Worm (Caenorhabditis elegans): ENCODE data around the gene pgp-1.
"Not testable (repeated sequence)": the region's sequence is repeated elsewhere in the genome, so short reads cannot be mapped to it uniquely, and the experiment has no call there.

Gene pgp-1

DNA sequence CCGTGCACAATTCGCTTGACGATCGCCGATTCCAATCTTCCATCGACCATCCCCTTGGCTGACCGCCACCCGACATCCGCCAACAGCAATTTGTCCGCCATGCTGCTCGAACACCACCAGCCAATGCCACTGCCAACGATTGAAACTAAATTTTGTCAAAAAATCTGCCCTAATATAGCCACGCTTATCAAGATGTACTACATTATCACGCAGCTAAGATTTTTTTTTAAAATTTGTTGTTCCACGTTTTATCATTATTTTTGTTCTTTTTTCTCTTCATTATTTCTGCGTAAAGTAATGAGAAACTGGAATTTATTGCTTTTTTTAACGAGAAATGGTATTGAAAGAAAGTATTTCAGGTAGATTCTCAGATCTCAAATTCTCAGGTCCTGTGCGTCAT is 40.3 kb upstream of the pgp-1 start, which contains the start of gene C26H9A.3:
Gene C26H9A.3, minus strand, starts transcription at position 101 of the 400 bp plus-strand sequence.
- not testable (repeated sequence) for TF ChIP-seq alr-1 (tag; optimal IDR thresholded peaks at IDR 0.05; ENCODE audit: borderline replicate concordance); efl-1 (optimal IDR thresholded peaks at IDR 0.05); efl-1 (GFP tag; optimal IDR thresholded peaks at IDR 0.05 in 1 of 2); hpl-2 (GFP tag; optimal IDR thresholded peaks at IDR 0.05)

DNA sequence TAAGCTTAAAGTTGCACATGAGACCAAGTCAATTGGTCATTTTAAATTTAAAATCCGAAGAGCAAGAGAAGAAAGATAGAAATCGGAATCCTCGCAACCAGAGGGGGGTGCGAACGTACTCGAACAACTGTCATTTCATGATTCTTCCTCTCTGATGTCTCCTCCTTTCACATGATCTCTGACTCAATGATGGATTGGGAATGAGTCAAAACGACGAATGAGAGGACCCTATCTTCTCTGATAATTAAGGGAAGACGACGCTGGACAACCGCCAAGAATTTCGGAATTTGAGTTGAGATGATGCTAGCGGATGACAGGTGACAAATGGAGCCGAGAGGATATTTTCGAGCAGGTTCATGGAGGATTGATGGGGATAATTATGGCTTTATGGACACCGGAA is 38.4 kb upstream of the pgp-1 start:
- TF ChIP-seq nhr-85 (tag) = no peak
- TF ChIP-seq vab-15 (tag; optimal IDR thresholded peaks at IDR 0.05) = no peak
- TF ChIP-seq lsy-2 (tag; optimal IDR thresholded peaks at IDR 0.05) = peak; percentile 17 to 54
- no peak for TF ChIP-seq hlh-4 (tag; optimal IDR thresholded peaks at IDR 0.05)
- TF ChIP-seq tbx-2 (tag; optimal IDR thresholded peaks at IDR 0.05) = peak; percentile 27
- TF ChIP-seq ces-1 (GFP tag; optimal IDR thresholded peaks at IDR 0.05) = no peak
- TF ChIP-seq ceh-90 (tag; optimal IDR thresholded peaks at IDR 0.05) = no peak
- no peak for TF ChIP-seq F16B12.6 (tag; optimal IDR thresholded peaks at IDR 0.05)
- peak; percentile 80 for TF ChIP-seq rnt-1 (tag; optimal IDR thresholded peaks at IDR 0.05)
- no peak for TF ChIP-seq pqm-1 (tag; optimal IDR thresholded peaks at IDR 0.05)
- peak in 1 of 2 experiments; percentile 5 for TF ChIP-seq lin-35 (GFP tag; optimal IDR thresholded peaks at IDR 0.05)
- peak; percentile 4 for TF ChIP-seq ztf-4 (tag; optimal IDR thresholded peaks at IDR 0.05)
- peak; percentile 4 for TF ChIP-seq xbp-1 (tag; optimal IDR thresholded peaks at IDR 0.05)
- no peak for TF ChIP-seq nhr-12 (tag; optimal IDR thresholded peaks at IDR 0.05)
- no peak for TF ChIP-seq nhr-77 (tag; optimal IDR thresholded peaks at IDR 0.05)
- no peak for TF ChIP-seq lin-13 (GFP tag; optimal IDR thresholded peaks at IDR 0.05)
- no peak for TF ChIP-seq ets-5 (GFP tag; IDR thresholded peaks at IDR 0.05)
- peak; percentile 12 for TF ChIP-seq lir-3 (tag; optimal IDR thresholded peaks at IDR 0.05; ENCODE audit: poor library complexity)
- TF ChIP-seq nhr-47 (tag; optimal IDR thresholded peaks at IDR 0.05) = peak; percentile 3
- TF ChIP-seq nhr-28 (tag; optimal IDR thresholded peaks at IDR 0.05) = no peak
- no peak for TF ChIP-seq nhr-84 (tag; optimal IDR thresholded peaks at IDR 0.05)
- TF ChIP-seq hlh-17 (GFP tag; optimal IDR thresholded peaks at IDR 0.05; ENCODE audit: borderline replicate concordance) = no peak
- TF ChIP-seq nhr-71 (tag; optimal IDR thresholded peaks at IDR 0.05) = peak; percentile 77
- TF ChIP-seq unc-62 (GFP tag; optimal IDR thresholded peaks at IDR 0.05) = no peak
- TF ChIP-seq skn-1 (tag; optimal IDR thresholded peaks at IDR 0.05) = no peak
- no peak for TF ChIP-seq zip-4 (GFP tag; optimal IDR thresholded peaks at IDR 0.05)
- peak; percentile 32 to 35 for TF ChIP-seq efl-1 (optimal IDR thresholded peaks at IDR 0.05)
- TF ChIP-seq efl-1 (GFP tag; optimal IDR thresholded peaks at IDR 0.05 in 1 of 2) = no peak
- no peak for TF ChIP-seq alr-1 (tag; optimal IDR thresholded peaks at IDR 0.05; ENCODE audit: borderline replicate concordance)
- TF ChIP-seq ztf-11 (tag; optimal IDR thresholded peaks at IDR 0.05) = no peak
- TF ChIP-seq mef-2 (tag; optimal IDR thresholded peaks at IDR 0.05) = no peak
- TF ChIP-seq dpl-1 (GFP tag; optimal IDR thresholded peaks at IDR 0.05) = no peak
- no peak for TF ChIP-seq dsc-1 (tag; optimal IDR thresholded peaks at IDR 0.05)
- peak; percentile 29 for TF ChIP-seq swsn-7 (tag; optimal IDR thresholded peaks at IDR 0.05)
- no peak for TF ChIP-seq tlp-1 (tag; optimal IDR thresholded peaks at IDR 0.05)
- no peak for TF ChIP-seq mdl-1 (tag; optimal IDR thresholded peaks at IDR 0.05)
- TF ChIP-seq elt-3 (tag; optimal IDR thresholded peaks at IDR 0.05) = no peak
- TF ChIP-seq lin-15B (tag; optimal IDR thresholded peaks at IDR 0.05) = no peak
- no peak for TF ChIP-seq sox-4 (tag; optimal IDR thresholded peaks at IDR 0.05)
- no peak for TF ChIP-seq aly-2 (tag; optimal IDR thresholded peaks at IDR 0.05)
- no peak for TF ChIP-seq unc-30 (tag; optimal IDR thresholded peaks at IDR 0.05)
- TF ChIP-seq isw-1 (GFP tag; IDR thresholded peaks at IDR 0.05) = no peak
- no peak for TF ChIP-seq efl-3 (GFP tag; optimal IDR thresholded peaks at IDR 0.05)
- no peak for TF ChIP-seq C16A3.4 (tag; optimal IDR thresholded peaks at IDR 0.05)
- peak; percentile 40 for TF ChIP-seq nhr-20 (tag; optimal IDR thresholded peaks at IDR 0.05)
- TF ChIP-seq sptf-1 (tag; optimal IDR thresholded peaks at IDR 0.05) = no peak
- no peak for TF ChIP-seq nhr-11 (tag; optimal IDR thresholded peaks at IDR 0.05)
- peak; percentile 54 for TF ChIP-seq snu-23 (GFP tag; optimal IDR thresholded peaks at IDR 0.05)
- no peak for TF ChIP-seq C04F5.9 (tag; optimal IDR thresholded peaks at IDR 0.05)
- no peak for TF ChIP-seq nhr-76 (tag; optimal IDR thresholded peaks at IDR 0.05)
- TF ChIP-seq ama-1 (optimal IDR thresholded peaks at IDR 0.05) = no peak
- TF ChIP-seq hpl-2 (GFP tag; optimal IDR thresholded peaks at IDR 0.05) = no peak
